Worm (Caenorhabditis elegans) whole organism, young adult: Measurements from ENCODE around the gene nhr-41.

Source experiments
- B0035.1 ChIP-seq: sonication (generic microtip); optimal IDR thresholded peaks from 2 replicates; lab custom pipeline; 2016; ENCODE audit warnings: missing genetic modification characterization, mild to moderate bottlenecking, missing compliant biosample characterization, missing genotype, missing genetic modification reagents
- B0261.1 ChIP-seq: sonication (generic microtip); optimal IDR thresholded peaks from 2 replicates; lab custom pipeline; 2016; ENCODE audit warnings: mild to moderate bottlenecking, missing genetic modification characterization, moderate library complexity, missing compliant biosample characterization
- C17E4.6 ChIP-seq: fragments of 200-800 bp; sonication (Bioruptor generic); IDR thresholded peaks from 2 replicates; pipeline ENCODE4 v1.3.6; 2022; ENCODE audit warnings: missing genetic modification reagents, missing genetic modification characterization, missing compliant biosample characterization
- D2030.7 ChIP-seq: fragments of 200-800 bp; sonication (Bioruptor generic); IDR thresholded peaks from 2 replicates; pipeline ENCODE4 v1.3.6; 2022; ENCODE audit warnings: missing genetic modification reagents, missing genetic modification characterization, missing compliant biosample characterization
- F10E7.11 ChIP-seq: sonication (generic microtip); optimal IDR thresholded peaks from 2 replicates; lab custom pipeline; 2017; ENCODE audit warnings: mild to moderate bottlenecking, missing genetic modification characterization, moderate library complexity, missing compliant biosample characterization
- F39B2.1 ChIP-seq: fragments of 200-800 bp; sonication (Bioruptor generic); IDR thresholded peaks from 2 replicates; pipeline ENCODE4 v1.3.6; 2022; ENCODE audit warnings: missing genetic modification reagents, missing genetic modification characterization, missing compliant biosample characterization
- K12H6.12 ChIP-seq: fragments of 200-800 bp; sonication (Bioruptor generic); optimal IDR thresholded peaks from 2 replicates; lab custom pipeline; 2018; ENCODE audit warnings: mild to moderate bottlenecking, missing genetic modification characterization, missing compliant biosample characterization
- Y53F4B.3 ChIP-seq: fragments of 200-800 bp; sonication (Bioruptor generic); IDR thresholded peaks from 2 replicates; pipeline ENCODE4 v1.3.6; 2022; ENCODE audit warnings: missing genetic modification reagents, missing genetic modification characterization, missing compliant biosample characterization
- Y53G8AR.9 ChIP-seq: fragments of 200-800 bp; sonication (Bioruptor generic); conservative IDR thresholded peaks from 2 replicates; pipeline ENCODE4 v1.3.6; 2022; ENCODE audit warnings: missing genetic modification reagents, missing genetic modification characterization, missing compliant biosample characterization
- Y67H2A.10 ChIP-seq: fragments of 200-800 bp; sonication (Bioruptor generic); conservative IDR thresholded peaks from 2 replicates; pipeline ENCODE4 v1.3.6; 2022; ENCODE audit warnings: missing genetic modification reagents, missing genetic modification characterization, missing compliant biosample characterization
- ama-1 ChIP-seq, 3 experiments: fragments of 150-350 bp in 1 of 3; sonication (generic microtip) in 2 of 3; optimal IDR thresholded peaks; 2 replicates each; lab custom pipeline; 2014 to 2018; ENCODE audit warnings: missing biosample characterization in 2 of 3, missing genetic modification characterization in 2 of 3, missing genetic modification reagents in 2 of 3
- attf-3 ChIP-seq: fragments of 200-800 bp; sonication (Bioruptor generic); conservative IDR thresholded peaks from 2 replicates; pipeline ENCODE4 v1.3.6; 2022; ENCODE audit warnings: missing genetic modification reagents, missing genetic modification characterization, missing compliant biosample characterization
- attf-5 ChIP-seq: fragments of 200-800 bp; sonication (Bioruptor generic); optimal IDR thresholded peaks from 2 replicates; lab custom pipeline; 2018; ENCODE audit warnings: mild to moderate bottlenecking, missing genetic modification characterization, missing compliant biosample characterization
- attf-6 ChIP-seq: fragments of 200-800 bp; sonication (Bioruptor generic); IDR thresholded peaks from 2 replicates; pipeline ENCODE4 v1.3.6; 2022; ENCODE audit warnings: missing genetic modification reagents, missing genetic modification characterization, missing compliant biosample characterization
- bed-1 ChIP-seq: fragments of 200-800 bp; sonication (Bioruptor generic); IDR thresholded peaks from 2 replicates; pipeline ENCODE4 v1.3.6; 2022; ENCODE audit warnings: missing genetic modification reagents, missing genetic modification characterization, missing compliant biosample characterization
- ceh-27 ChIP-seq: fragments of 200-800 bp; sonication (Bioruptor generic); optimal IDR thresholded peaks from 2 replicates; lab custom pipeline; 2018; ENCODE audit warnings: mild to moderate bottlenecking, missing genetic modification characterization, moderate library complexity, missing compliant biosample characterization
- ceh-40 ChIP-seq: fragments of 200-800 bp; sonication (Bioruptor generic); IDR thresholded peaks from 2 replicates; pipeline ENCODE4 v1.3.6; 2022; ENCODE audit warnings: missing genetic modification characterization, missing compliant biosample characterization
- ceh-58 ChIP-seq: fragments of 200-800 bp; sonication (Bioruptor generic); IDR thresholded peaks from 2 replicates; pipeline ENCODE4 v1.3.6; 2022; ENCODE audit warnings: missing genetic modification characterization, missing compliant biosample characterization
- ceh-79 ChIP-seq: sonication (generic microtip); optimal IDR thresholded peaks from 2 replicates; lab custom pipeline; 2017; ENCODE audit warnings: mild to moderate bottlenecking, missing genetic modification characterization, missing compliant biosample characterization
- chd-7 ChIP-seq: sonication (generic microtip); optimal IDR thresholded peaks from 2 replicates; lab custom pipeline; 2016; ENCODE audit warnings: mild to moderate bottlenecking, missing genetic modification characterization, moderate library complexity, missing compliant biosample characterization
- dpl-1 ChIP-seq: fragments of 150-350 bp; optimal IDR thresholded peaks from 2 replicates; lab custom pipeline; 2014; ENCODE audit warnings: missing biosample characterization, missing genetic modification reagents, missing genetic modification characterization
- efl-1 ChIP-seq: fragments of 150-350 bp; optimal IDR thresholded peaks from 2 replicates; lab custom pipeline; 2014; ENCODE audit warnings: missing biosample characterization, missing genetic modification reagents, missing genetic modification characterization
- egrh-3 ChIP-seq: fragments of 200-800 bp; sonication (Bioruptor generic); IDR thresholded peaks from 2 replicates; pipeline ENCODE4 v1.3.6; 2022; ENCODE audit warnings: missing genetic modification reagents, missing genetic modification characterization, missing compliant biosample characterization
- him-1 ChIP-seq: sonication (generic microtip); optimal IDR thresholded peaks from 2 replicates; lab custom pipeline; 2016; ENCODE audit warnings: missing genotype, missing genetic modification reagents, missing genetic modification characterization, missing compliant biosample characterization
- hlh-12 ChIP-seq: sonication (generic microtip); optimal IDR thresholded peaks from 2 replicates; lab custom pipeline; 2016; ENCODE audit warnings: missing genetic modification characterization, missing compliant biosample characterization
- hlh-26 ChIP-seq: fragments of 200-800 bp; sonication (Bioruptor generic); conservative IDR thresholded peaks from 2 replicates; pipeline ENCODE4 v1.3.6; 2022; ENCODE audit warnings: missing genetic modification reagents, missing genetic modification characterization, missing compliant biosample characterization
- lag-1 ChIP-seq: fragments of 200-800 bp; sonication (Bioruptor generic); IDR thresholded peaks from 2 replicates; pipeline ENCODE4 v1.3.6; 2022; ENCODE audit warnings: missing genetic modification reagents, missing genetic modification characterization, missing compliant biosample characterization
- let-526 ChIP-seq: fragments of 200-800 bp; sonication (Bioruptor generic); IDR thresholded peaks from 2 replicates; pipeline ENCODE4 v1.3.6; 2022; ENCODE audit warnings: missing genetic modification reagents, missing genetic modification characterization, missing compliant biosample characterization
- let-607 ChIP-seq, 2 experiments: fragments of 200-800 bp in 1 of 2; sonication (Bioruptor generic) in 1 of 2; sonication (generic microtip) in 1 of 2; optimal IDR thresholded peaks; 2 replicates each; lab custom pipeline; 2016 to 2018; ENCODE audit warnings: mild to moderate bottlenecking in 2 of 2, missing compliant biosample characterization in 2 of 2, missing genetic modification characterization in 2 of 2, moderate library complexity in 2 of 2, missing genotype in 1 of 2
- lin-26 ChIP-seq: fragments of 200-800 bp; sonication (Bioruptor generic); IDR thresholded peaks from 2 replicates; pipeline ENCODE4 v1.3.6; 2022; ENCODE audit warnings: missing genetic modification reagents, missing genetic modification characterization, missing compliant biosample characterization
- lin-40 ChIP-seq: sonication (generic microtip); optimal IDR thresholded peaks from 2 replicates; lab custom pipeline; 2016; ENCODE audit warnings: missing genetic modification characterization, mild to moderate bottlenecking, missing compliant biosample characterization, missing genotype, missing genetic modification reagents
- lsy-27 ChIP-seq: sonication (generic microtip); optimal IDR thresholded peaks from 2 replicates; lab custom pipeline; 2017; ENCODE audit warnings: missing genetic modification characterization, mild to moderate bottlenecking, missing compliant biosample characterization, antibody characterized with exemption, missing genotype, borderline replicate concordance; ENCODE audit not compliant: insufficient read depth
- madf-3 ChIP-seq: fragments of 200-800 bp; sonication (Bioruptor generic); IDR thresholded peaks from 2 replicates; pipeline ENCODE4 v1.3.6; 2022; ENCODE audit warnings: missing genetic modification reagents, missing genetic modification characterization, missing compliant biosample characterization
- mel-28 ChIP-seq: sonication (generic microtip); optimal IDR thresholded peaks from 2 replicates; lab custom pipeline; 2016; ENCODE audit warnings: borderline replicate concordance, mild to moderate bottlenecking, missing genetic modification characterization, missing compliant biosample characterization
- mxl-1 ChIP-seq: sonication (generic microtip); optimal IDR thresholded peaks from 2 replicates; lab custom pipeline; 2016; ENCODE audit warnings: missing genetic modification characterization, missing compliant biosample characterization
- nfya-1 ChIP-seq: sonication (generic microtip); optimal IDR thresholded peaks from 2 replicates; lab custom pipeline; 2017; ENCODE audit warnings: antibody characterized with exemption, missing compliant biosample characterization, missing genetic modification characterization, borderline replicate concordance; ENCODE audit not compliant: insufficient read depth
- nhr-27 ChIP-seq: fragments of 200-800 bp; sonication (Bioruptor generic); optimal IDR thresholded peaks from 2 replicates; lab custom pipeline; 2018; ENCODE audit warnings: mild to moderate bottlenecking, missing genetic modification characterization, moderate library complexity, missing compliant biosample characterization
- pbrm-1 ChIP-seq: fragments of 200-800 bp; sonication (Bioruptor generic); IDR thresholded peaks from 2 replicates; pipeline ENCODE4 v1.3.6; 2022; ENCODE audit warnings: missing genetic modification reagents, missing genetic modification characterization, missing compliant biosample characterization
- pha-4 ChIP-seq: fragments of 150-350 bp; sonication (generic microtip); optimal IDR thresholded peaks from 2 replicates; lab custom pipeline; 2014; ENCODE audit warnings: missing biosample characterization, missing genetic modification reagents, missing genetic modification characterization
- rcor-1 ChIP-seq: fragments of 200-800 bp; sonication (Bioruptor generic); IDR thresholded peaks from 2 replicates; pipeline ENCODE4 v1.3.6; 2022; ENCODE audit warnings: missing genetic modification reagents, missing genetic modification characterization, missing compliant biosample characterization
- rec-8 ChIP-seq, 2 experiments: sonication (generic microtip); optimal IDR thresholded peaks; 2 replicates each; lab custom pipeline; 2016; ENCODE audit warnings: mild to moderate bottlenecking in 2 of 2, missing genetic modification characterization in 2 of 2, missing genetic modification reagents in 2 of 2, missing genotype in 2 of 2, missing biosample characterization in 1 of 2, missing compliant biosample characterization in 1 of 2, moderate library complexity in 1 of 2
- sdz-38 ChIP-seq: sonication (generic microtip); optimal IDR thresholded peaks from 2 replicates; lab custom pipeline; 2016; ENCODE audit warnings: missing genotype, missing genetic modification characterization, missing compliant biosample characterization
- sea-2 ChIP-seq: fragments of 200-800 bp; sonication (Bioruptor generic); IDR thresholded peaks from 2 replicates; pipeline ENCODE4 v1.3.6; 2022; ENCODE audit warnings: missing genetic modification characterization, missing compliant biosample characterization
- snpc-1.3 ChIP-seq: sonication (generic microtip); optimal IDR thresholded peaks from 2 replicates; lab custom pipeline; 2017; ENCODE audit warnings: missing genetic modification characterization, mild to moderate bottlenecking, missing compliant biosample characterization, antibody characterized with exemption, moderate library complexity, missing genotype, missing genetic modification reagents; ENCODE audit not compliant: insufficient read depth
- unc-130 ChIP-seq: sonication (generic microtip); optimal IDR thresholded peaks from 2 replicates; lab custom pipeline; 2016; ENCODE audit warnings: missing genetic modification reagents, missing genetic modification characterization, missing compliant biosample characterization
- ztf-22 ChIP-seq: fragments of 200-800 bp; sonication (Bioruptor generic); optimal IDR thresholded peaks from 2 replicates; lab custom pipeline; 2018; ENCODE audit warnings: mild to moderate bottlenecking, missing genetic modification characterization, moderate library complexity, missing compliant biosample characterization
- ztf-28 ChIP-seq: fragments of 200-800 bp; sonication (Bioruptor generic); IDR thresholded peaks from 2 replicates; pipeline ENCODE4 v1.3.6; 2022; ENCODE audit warnings: missing genetic modification reagents, missing genetic modification characterization, missing compliant biosample characterization

Gene nhr-41

ce11 chrIV:1419795-1420509 lies 33.9 kb downstream of the nhr-41 start, which contains the start of gene Y77E11A.7 (continued):
- TF ChIP-seq attf-3 (GFP tag; lab: Robert Waterston, UW) (peak; percentile 53), attf-5 (GFP tag; lab: Kevin White, UChicago) (peak; percentile 99), lin-26 (0 out of 2 replicates have a peak, but pooled peaks have one; percentile 29), chd-7 (tag; lab: Kevin White, UChicago) (no peak), egrh-3 (GFP tag; lab: Robert Waterston, UW) (peak; percentile 66), C17E4.6 (GFP tag; lab: Robert Waterston, UW) (no peak), bed-1 (GFP tag; lab: Robert Waterston, UW) (no peak), D2030.7 (GFP tag; lab: Robert Waterston, UW) (peak; percentile 73), F39B2.1 (no peak), him-1 (tag; lab: Kevin White, UChicago) (peak; percentile 14), lag-1 (GFP tag; lab: Robert Waterston, UW) (no peak), sea-2 (GFP tag; lab: Robert Waterston, UW) (no peak), sdz-38 (tag; lab: Kevin White, UChicago) (no peak), pha-4 (tag; lab: Kevin White, UChicago) (peak; percentile 58), Y67H2A.10 (peak; percentile 61), ceh-40 (no peak), rcor-1 (GFP tag; lab: Robert Waterston, UW) (no peak), ama-1 (optimal IDR thresholded peaks at IDR 0.05; lab: Kevin White, UChicago) (no peak), ama-1 (GFP tag; optimal IDR thresholded peaks at IDR 0.05; lab: Kevin White, UChicago) (no peak), let-526 (no peak), ztf-22 (no peak), B0035.1 (tag; lab: Kevin White, UChicago) (no peak), K12H6.12 (tag; lab: Kevin White, UChicago) (peak; percentile 94), lin-40 (tag; lab: Kevin White, UChicago) (peak; percentile 74), lsy-27 (no peak), let-607 (tag; optimal IDR thresholded peaks at IDR 0.05; lab: Kevin White, UChicago) (peak; percentile 17 to 38), hlh-12 (tag; lab: Kevin White, UChicago) (no peak), efl-1 (GFP tag; lab: Kevin White, UChicago) (no peak), madf-3 (GFP tag; lab: Robert Waterston, UW) (peak; percentile 98), Y53F4B.3 (GFP tag; lab: Robert Waterston, UW) (no peak), mel-28 (tag; lab: Kevin White, UChicago) (no peak), attf-6 (GFP tag; lab: Robert Waterston, UW) (no peak), F10E7.11 (no peak), unc-130 (GFP tag; lab: Kevin White, UChicago) (no peak), ceh-27 (GFP tag; lab: Kevin White, UChicago) (peak; percentile 96), mxl-1 (no peak), ztf-28 (GFP tag; lab: Robert Waterston, UW) (no peak), dpl-1 (no peak), ceh-58 (GFP tag; lab: Robert Waterston, UW) (no peak), B0261.1 (tag; lab: Kevin White, UChicago) (no peak), hlh-26 (GFP tag; lab: Robert Waterston, UW) (no peak), Y53G8AR.9 (no peak), pbrm-1 (GFP tag; lab: Robert Waterston, UW) (peak; percentile 48; the same call in 1 of the 2 replicates), snpc-1.3 (no peak), nhr-27 (tag; lab: Kevin White, UChicago) (no peak), nfya-1 (no peak), ceh-79 (no peak), rec-8 (tag; optimal IDR thresholded peaks at IDR 0.05; lab: Kevin White, UChicago) (peak in 1 of 2 experiments; percentile 3)
